Fruit fly (Drosophila melanogaster) whole organism, embryonic: ENCODE results near the gene CG31525.

Experiments used
- C15 ChIP-seq: fragments of 200-800 bp; sonication (Bioruptor generic); IDR thresholded peaks from 3 replicates; pipeline ENCODE4 v1.3.6; 2022; ENCODE audit warnings: missing biosample characterization, missing genetic modification characterization
- CG10431 ChIP-seq: fragments of 200-800 bp; sonication (Bioruptor generic); optimal IDR thresholded peaks from 3 replicates; lab custom pipeline; 2018; ENCODE audit warnings: missing biosample characterization, mild to moderate bottlenecking, missing genetic modification characterization
- CG10462 ChIP-seq: fragments of 200-800 bp; sonication (Bioruptor generic); optimal IDR thresholded peaks from 2 replicates; lab custom pipeline; 2016; ENCODE audit warnings: missing biosample characterization, missing genetic modification characterization
- CG10654 ChIP-seq: fragments of 200-800 bp; sonication (Bioruptor generic); optimal IDR thresholded peaks from 2 replicates; lab custom pipeline; 2016; ENCODE audit warnings: missing biosample characterization, missing genetic modification characterization
- CG10979 ChIP-seq: fragments of 200-800 bp; sonication (Bioruptor generic); optimal IDR thresholded peaks from 2 replicates; lab custom pipeline; 2018; ENCODE audit warnings: missing biosample characterization, mild to moderate bottlenecking, missing genetic modification characterization, moderate library complexity
- CG11085 ChIP-seq: fragments of 200-800 bp; sonication (Bioruptor generic); IDR thresholded peaks from 2 replicates; pipeline ENCODE4 v1.3.6; 2022; ENCODE audit warnings: missing biosample characterization, missing genetic modification characterization
- CG11504 ChIP-seq: fragments of 200-800 bp; sonication (Bioruptor generic); optimal IDR thresholded peaks from 3 replicates; lab custom pipeline; 2019; ENCODE audit warnings: missing biosample characterization, mild to moderate bottlenecking, missing genetic modification characterization, moderate library complexity
- CG1233 ChIP-seq: fragments of 200-800 bp; sonication (Bioruptor generic); optimal IDR thresholded peaks from 4 replicates; lab custom pipeline; 2018; ENCODE audit warnings: missing biosample characterization, mild to moderate bottlenecking, missing genetic modification characterization
- CG12744 ChIP-seq: fragments of 200-800 bp; sonication (Bioruptor generic); optimal IDR thresholded peaks from 2 replicates; lab custom pipeline; 2016; ENCODE audit warnings: missing biosample characterization, missing genetic modification characterization
- CG13287 ChIP-seq: fragments of 200-800 bp; sonication (Bioruptor generic); IDR thresholded peaks from 2 replicates; pipeline ENCODE4 v1.3.6; 2022; ENCODE audit warnings: missing biosample characterization, missing genetic modification characterization; ENCODE audit not compliant: partially characterized antibody
- CG17361 ChIP-seq: fragments of 200-800 bp; sonication (Bioruptor generic); IDR thresholded peaks from 3 replicates; pipeline ENCODE4 v1.3.6; 2022; ENCODE audit warnings: missing biosample characterization, missing genetic modification characterization
- CG18619 ChIP-seq: fragments of 200-800 bp; sonication (Bioruptor generic); optimal IDR thresholded peaks from 3 replicates; lab custom pipeline; 2017; ENCODE audit warnings: missing biosample characterization, mild to moderate bottlenecking, missing genetic modification characterization
- CG31365 ChIP-seq: fragments of 200-800 bp; sonication (Bioruptor generic); optimal IDR thresholded peaks from 2 replicates; lab custom pipeline; 2018; ENCODE audit warnings: missing biosample characterization, mild to moderate bottlenecking, missing genetic modification characterization
- CG4282 ChIP-seq: fragments of 200-800 bp; sonication (Bioruptor generic); optimal IDR thresholded peaks from 2 replicates; lab custom pipeline; 2016; ENCODE audit warnings: missing biosample characterization, missing genetic modification characterization
- CG4360 ChIP-seq: fragments of 200-800 bp; sonication (Bioruptor generic); IDR thresholded peaks from 2 replicates; pipeline ENCODE4 v1.3.6; 2022; ENCODE audit warnings: missing biosample characterization, missing genetic modification characterization
- CG4404 ChIP-seq: fragments of 200-800 bp; sonication (Bioruptor generic); IDR thresholded peaks from 2 replicates; pipeline ENCODE4 v1.3.6; 2022; ENCODE audit warnings: missing biosample characterization, missing genetic modification characterization
- CG7786 ChIP-seq: fragments of 200-800 bp; sonication (Bioruptor generic); optimal IDR thresholded peaks from 2 replicates; lab custom pipeline; 2016; ENCODE audit warnings: missing biosample characterization, missing genetic modification characterization
- CG8089 ChIP-seq: fragments of 200-800 bp; sonication (Bioruptor generic); optimal IDR thresholded peaks from 3 replicates; lab custom pipeline; 2016; ENCODE audit warnings: missing biosample characterization, missing genetic modification characterization
- CG9437 ChIP-seq: fragments of 200-800 bp; sonication (Bioruptor generic); optimal IDR thresholded peaks from 2 replicates; lab custom pipeline; 2018; ENCODE audit warnings: missing biosample characterization, mild to moderate bottlenecking, missing genetic modification characterization
- CG9817 ChIP-seq: fragments of 200-800 bp; sonication (Bioruptor generic); optimal IDR thresholded peaks from 2 replicates; lab custom pipeline; 2018; ENCODE audit warnings: missing biosample characterization, mild to moderate bottlenecking, missing genetic modification characterization, moderate library complexity
- Dll ChIP-seq: fragments of 200-800 bp; sonication (Bioruptor generic); IDR thresholded peaks from 4 replicates; pipeline ENCODE4 v1.3.6; 2022; ENCODE audit warnings: missing biosample characterization, missing genetic modification characterization; ENCODE audit not compliant: partially characterized antibody
- HLHmδ ChIP-seq: fragments of 200-800 bp; sonication (Bioruptor generic); optimal IDR thresholded peaks from 2 replicates; lab custom pipeline; 2018; ENCODE audit warnings: missing biosample characterization, mild to moderate bottlenecking, missing genetic modification characterization, moderate library complexity
- Hr78 ChIP-seq, 2 experiments: fragments of 200-800 bp in 1 of 2; fragments of >200 bp in 1 of 2; sonication (Bioruptor generic) in 1 of 2; optimal IDR thresholded peaks; 2 replicates each; lab custom pipeline; 2017 to 2019; ENCODE audit warnings: missing biosample characterization in 2 of 2, missing genetic modification characterization in 2 of 2, mild to moderate bottlenecking in 1 of 2, moderate library complexity in 1 of 2
- Max ChIP-seq: fragments of 200-800 bp; sonication (Bioruptor generic); optimal IDR thresholded peaks from 2 replicates; lab custom pipeline; 2016; ENCODE audit warnings: missing biosample characterization, mild to moderate bottlenecking, missing genetic modification characterization
- Oaz ChIP-seq: fragments of 200-800 bp; sonication (Bioruptor generic); IDR thresholded peaks from 2 replicates; pipeline ENCODE4 v1.3.6; 2022; ENCODE audit warnings: missing biosample characterization, missing genetic modification characterization
- PHDP ChIP-seq: fragments of 200-800 bp; sonication (Bioruptor generic); optimal IDR thresholded peaks from 3 replicates; lab custom pipeline; 2018; ENCODE audit warnings: missing biosample characterization, mild to moderate bottlenecking, missing genetic modification characterization, moderate library complexity
- Ssrp ChIP-seq: fragments of 200-800 bp; sonication (Bioruptor generic); optimal IDR thresholded peaks from 2 replicates; lab custom pipeline; 2018; ENCODE audit warnings: missing biosample characterization, mild to moderate bottlenecking, missing genetic modification characterization, moderate library complexity
- ase ChIP-seq: fragments of 200-800 bp; sonication (Bioruptor generic); IDR thresholded peaks from 3 replicates; pipeline ENCODE4 v1.3.6; 2022; ENCODE audit warnings: missing biosample characterization, missing genetic modification characterization
- bab2 ChIP-seq: fragments of 200-800 bp; sonication (Bioruptor generic); optimal IDR thresholded peaks from 2 replicates; lab custom pipeline; 2016; ENCODE audit warnings: missing biosample characterization, missing genetic modification characterization
- btn ChIP-seq: fragments of 200-800 bp; sonication (Bioruptor generic); optimal IDR thresholded peaks from 2 replicates; lab custom pipeline; 2016; ENCODE audit warnings: missing biosample characterization, missing genetic modification characterization
- crol ChIP-seq: fragments of 200-800 bp; sonication (Bioruptor generic); IDR thresholded peaks from 2 replicates; pipeline ENCODE4 v1.3.6; 2022; ENCODE audit warnings: missing biosample characterization, missing genetic modification characterization
- eve ChIP-seq, 2 experiments: fragments of >200 bp; optimal IDR thresholded peaks; 2 replicates each; lab custom pipeline; 2017; ENCODE audit warnings: missing biosample characterization in 2 of 2, missing genetic modification characterization in 2 of 2
- fd64A ChIP-seq: fragments of 200-800 bp; sonication (Bioruptor generic); optimal IDR thresholded peaks from 3 replicates; lab custom pipeline; 2018; ENCODE audit warnings: missing biosample characterization, mild to moderate bottlenecking, missing genetic modification characterization
- gcm ChIP-seq: fragments of 200-800 bp; sonication (Bioruptor generic); optimal IDR thresholded peaks from 2 replicates; lab custom pipeline; 2019; ENCODE audit warnings: missing biosample characterization, mild to moderate bottlenecking, missing genetic modification characterization, moderate library complexity
- gro ChIP-seq: fragments of 200-800 bp; sonication (Bioruptor generic); optimal IDR thresholded peaks from 2 replicates; lab custom pipeline; 2016; ENCODE audit warnings: missing biosample characterization, missing genetic modification characterization
- gsb-n ChIP-seq: fragments of 200-800 bp; sonication (Bioruptor generic); optimal IDR thresholded peaks from 3 replicates; lab custom pipeline; 2018; ENCODE audit warnings: missing biosample characterization, mild to moderate bottlenecking, missing genetic modification characterization
- ham ChIP-seq: fragments of 200-800 bp; sonication (Bioruptor generic); IDR thresholded peaks from 2 replicates; pipeline ENCODE4 v1.3.6; 2022; ENCODE audit warnings: missing biosample characterization, missing genetic modification characterization
- inv ChIP-seq: fragments of 200-800 bp; sonication (Bioruptor generic); IDR thresholded peaks from 2 replicates; pipeline ENCODE4 v1.3.6; 2022; ENCODE audit warnings: missing biosample characterization, missing genetic modification characterization; ENCODE audit not compliant: partially characterized antibody
- kah ChIP-seq: fragments of 200-800 bp; sonication (Bioruptor generic); optimal IDR thresholded peaks from 2 replicates; lab custom pipeline; 2018; ENCODE audit warnings: missing biosample characterization, mild to moderate bottlenecking, missing genetic modification characterization
- knrl ChIP-seq: fragments of 200-800 bp; sonication (Bioruptor generic); IDR thresholded peaks from 3 replicates; pipeline ENCODE4 v1.3.6; 2022; ENCODE audit warnings: missing biosample characterization, missing genetic modification characterization; ENCODE audit not compliant: partially characterized antibody
- lab ChIP-seq: fragments of 200-800 bp; sonication (Bioruptor generic); optimal IDR thresholded peaks from 3 replicates; lab custom pipeline; 2017; ENCODE audit warnings: missing biosample characterization, missing genetic modification characterization, mild to moderate bottlenecking, moderate library complexity, missing genetic modification reagents
- pb ChIP-seq: fragments of 200-800 bp; sonication (Bioruptor generic); optimal IDR thresholded peaks from 3 replicates; lab custom pipeline; 2016; ENCODE audit warnings: missing biosample characterization, missing genetic modification characterization
- pnt ChIP-seq: fragments of 200-800 bp; sonication (Bioruptor generic); optimal IDR thresholded peaks from 3 replicates; lab custom pipeline; 2016; ENCODE audit warnings: missing biosample characterization, missing genetic modification characterization
- repo ChIP-seq: fragments of 200-800 bp; sonication (Bioruptor generic); optimal IDR thresholded peaks from 2 replicates; lab custom pipeline; 2016; ENCODE audit warnings: missing biosample characterization, missing genetic modification characterization
- slbo ChIP-seq: fragments of 200-800 bp; sonication (Bioruptor generic); IDR thresholded peaks from 2 replicates; pipeline ENCODE4 v1.3.6; 2022; ENCODE audit warnings: missing biosample characterization, missing genetic modification characterization
- so ChIP-seq: fragments of 200-800 bp; sonication (Bioruptor generic); IDR thresholded peaks from 3 replicates; pipeline ENCODE4 v1.3.6; 2022; ENCODE audit warnings: missing biosample characterization, missing genetic modification characterization
- toy ChIP-seq: fragments of 200-800 bp; sonication (Bioruptor generic); IDR thresholded peaks from 2 replicates; pipeline ENCODE4 v1.3.6; 2022; ENCODE audit warnings: missing biosample characterization, missing genetic modification characterization
- unc-4 ChIP-seq: fragments of 200-800 bp; sonication (Bioruptor generic); IDR thresholded peaks from 2 replicates; pipeline ENCODE4 v1.3.6; 2022; ENCODE audit warnings: missing biosample characterization, missing genetic modification characterization; ENCODE audit not compliant: partially characterized antibody
- vfl ChIP-seq: fragments of 200-800 bp; sonication (Bioruptor generic); optimal IDR thresholded peaks from 2 replicates; lab custom pipeline; 2016; ENCODE audit warnings: missing biosample characterization, missing genetic modification characterization
- zf30C ChIP-seq: fragments of 200-800 bp; sonication (Bioruptor generic); optimal IDR thresholded peaks from 3 replicates; lab custom pipeline; 2018; ENCODE audit warnings: missing biosample characterization, mild to moderate bottlenecking, missing genetic modification characterization

The CG31525 gene

DNA sequence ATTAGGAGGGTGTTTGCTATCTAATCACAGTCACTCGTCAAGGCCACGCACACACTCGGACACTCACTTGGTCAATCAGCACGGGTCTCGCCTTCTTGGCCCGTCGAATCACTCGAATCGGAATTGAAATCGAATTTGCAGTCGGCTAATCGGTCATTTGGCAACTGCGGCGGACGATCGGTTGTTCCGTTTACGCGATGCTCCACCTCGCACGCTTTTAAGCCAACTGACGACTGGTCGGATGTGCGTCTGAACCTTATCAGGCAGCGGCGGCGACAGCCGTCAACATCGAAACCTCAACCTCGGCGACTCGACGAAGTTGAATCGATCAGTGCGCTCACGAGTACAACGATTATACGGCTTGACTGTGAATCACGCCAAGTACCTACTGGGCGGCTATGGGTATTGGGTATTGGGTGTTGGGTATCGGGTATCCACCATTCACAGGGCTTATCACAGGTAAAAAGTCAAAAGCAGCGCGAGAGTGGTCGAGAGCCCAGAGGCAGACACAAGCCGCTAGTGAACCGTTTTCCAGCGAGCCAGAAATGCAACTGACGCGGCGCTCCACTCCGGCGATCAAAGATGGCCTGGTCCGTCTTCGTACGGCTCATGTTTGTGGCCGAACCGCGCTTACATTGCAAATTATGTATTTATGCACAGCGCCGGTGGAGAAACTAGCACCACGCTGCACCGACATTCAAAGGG, 44.4 kb downstream of the CG31525 start (continued):
- TF ChIP-seq pnt (no peak), toy (GFP tag; lab: Robert Waterston, UW) (no peak), Oaz (GFP tag; lab: Robert Waterston, UW) (no peak), CG4282 (GFP tag; lab: Kevin White, UChicago) (no peak), ase (no peak), CG9817 (tag; lab: Kevin White, UChicago) (no peak), CG4404 (GFP tag; lab: Robert Waterston, UW) (no peak), eve (GFP tag; optimal IDR thresholded peaks at IDR 0.05; lab: Kevin White, UChicago) (no peak), CG10462 (GFP tag; lab: Kevin White, UChicago) (no peak), kah (GFP tag; lab: Kevin White, UChicago) (no peak), unc-4 (GFP tag; lab: Robert Waterston, UW) (0 out of 2 replicates have a peak, but pooled peaks have one; percentile 11), fd64A (GFP tag; lab: Kevin White, UChicago) (no peak), CG9437 (GFP tag; lab: Kevin White, UChicago) (no peak), CG11085 (GFP tag; lab: Robert Waterston, UW) (no peak), CG10654 (no peak), CG17361 (GFP tag; lab: Robert Waterston, UW) (no peak), CG10431 (no peak), CG12744 (no peak), Max (GFP tag; lab: Kevin White, UChicago) (no peak), CG13287 (GFP tag; lab: Robert Waterston, UW) (0 out of 2 replicates have a peak, but pooled peaks have one; percentile 17), CG31365 (tag; lab: Kevin White, UChicago) (no peak), crol (GFP tag; lab: Robert Waterston, UW) (no peak), ham (GFP tag; lab: Robert Waterston, UW) (no peak), CG1233 (GFP tag; lab: Kevin White, UChicago) (no peak), zf30C (GFP tag; lab: Kevin White, UChicago) (no peak), so (GFP tag; lab: Robert Waterston, UW) (no peak), CG8089 (no peak), slbo (GFP tag; lab: Robert Waterston, UW) (no peak), lab (peak; percentile 74), CG11504 (tag; lab: Kevin White, UChicago) (no peak), inv (GFP tag; lab: Robert Waterston, UW) (no peak), Hr78 (GFP tag; optimal IDR thresholded peaks at IDR 0.05; lab: Kevin White, UChicago) (peak in 1 of 2 experiments; percentile 69), vfl (GFP tag; lab: Kevin White, UChicago) (no peak), bab2 (no peak), gro (GFP tag; lab: Kevin White, UChicago) (peak; percentile 44), pb (no peak), btn (GFP tag; lab: Kevin White, UChicago) (no peak), repo (GFP tag; lab: Kevin White, UChicago) (no peak), CG10979 (tag; lab: Kevin White, UChicago) (no peak), PHDP (tag; lab: Kevin White, UChicago) (no peak), CG7786 (GFP tag; lab: Kevin White, UChicago) (no peak), Ssrp (tag; lab: Kevin White, UChicago) (no peak), CG18619 (GFP tag; lab: Kevin White, UChicago) (no peak), CG4360 (no peak), C15 (GFP tag; lab: Robert Waterston, UW) (no peak), gsb-n (no peak), gcm (GFP tag; lab: Kevin White, UChicago) (no peak), Dll (no peak), HLHmδ (GFP tag; lab: Kevin White, UChicago) (no peak), knrl (GFP tag; lab: Robert Waterston, UW) (no peak)
